Worm (Caenorhabditis elegans): ENCODE data around the gene epn-1.

DNA sequence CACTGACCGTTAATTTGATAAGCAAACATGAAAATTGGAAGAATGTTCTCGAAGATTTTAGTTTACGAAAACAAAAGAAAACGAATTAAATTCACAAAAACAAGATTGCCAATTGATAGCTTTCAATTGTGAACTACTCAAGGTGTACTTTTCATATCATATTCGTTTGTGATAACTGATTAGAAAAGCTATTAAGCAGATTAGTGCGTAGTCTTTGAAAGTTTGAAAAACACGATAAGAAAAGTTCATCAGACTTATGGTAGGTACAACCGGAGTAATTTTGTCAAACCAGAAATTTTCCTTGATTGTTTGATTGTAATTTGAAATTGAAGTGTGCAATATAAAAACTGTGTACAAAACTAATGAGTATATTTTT, 30.8 kb downstream of the epn-1 start:
- no peak for TF ChIP-seq flt-1 (GFP tag; IDR thresholded peaks at IDR 0.05)
- no peak for TF ChIP-seq hnd-1 (tag; optimal IDR thresholded peaks at IDR 0.05)
- TF ChIP-seq ama-1 (optimal IDR thresholded peaks at IDR 0.05), result no peak
- TF ChIP-seq F13C5.2 (tag; optimal IDR thresholded peaks at IDR 0.05), result no peak
- TF ChIP-seq aly-1 (tag; optimal IDR thresholded peaks at IDR 0.05), result no peak
- no peak for TF ChIP-seq hmbx-1 (tag; optimal IDR thresholded peaks at IDR 0.05)
- TF ChIP-seq hmg-4 (GFP tag; optimal IDR thresholded peaks at IDR 0.05), result no peak
- TF ChIP-seq B0310.2 (tag; optimal IDR thresholded peaks at IDR 0.05), result no peak
